Fruit fly (Drosophila melanogaster): ENCODE data around the gene Neos.

Neos gene

dm6 chr3L:7249167-7249566 lies 7.7 kb downstream of the Neos start, which contains the start of gene Cdc27:
TSS of gene Cdc27 (minus strand) at chr3L:7249340.
- TF ChIP-seq CG4404 (GFP tag; IDR thresholded peaks at IDR 0.05) (no peak), esg (GFP tag; conservative IDR thresholded peaks at IDR 0.05) (no peak), HmgD (GFP tag; optimal IDR thresholded peaks at IDR 0.05) (peak; percentile 59), vfl (GFP tag; optimal IDR thresholded peaks at IDR 0.05) (peak; percentile 24), Dad (GFP tag; optimal IDR thresholded peaks at IDR 0.05) (peak; percentile 24), ftz-f1 (GFP tag; optimal IDR thresholded peaks at IDR 0.05) (peak; percentile 47), CG14860 (GFP tag; IDR thresholded peaks at IDR 0.05; ENCODE audit: partially characterized antibody) (peak; percentile 74), CG33213 (GFP tag; optimal IDR thresholded peaks at IDR 0.05) (peak; percentile 30), CG4424 (GFP tag; optimal IDR thresholded peaks at IDR 0.05) (no peak), Sin3A (optimal IDR thresholded peaks at IDR 0.05) (peak; percentile 58), dimm (GFP tag; IDR thresholded peaks at IDR 0.05) (no peak), CG3838 (GFP tag; optimal IDR thresholded peaks at IDR 0.05) (peak; percentile 82), Ada2b (GFP tag; IDR thresholded peaks at IDR 0.05) (peak; percentile 43), CG15514 (GFP tag; optimal IDR thresholded peaks at IDR 0.05) (peak; percentile 60), Dip3 (GFP tag; optimal IDR thresholded peaks at IDR 0.05) (peak; percentile 14), unc-4 (GFP tag; IDR thresholded peaks at IDR 0.05; ENCODE audit: partially characterized antibody) (peak; percentile 85), dmrt11E (tag; optimal IDR thresholded peaks at IDR 0.05) (peak; percentile 38), Gsc (GFP tag; IDR thresholded peaks at IDR 0.05) (no peak), gem (tag; optimal IDR thresholded peaks at IDR 0.05) (peak; percentile 66), HLH54F (GFP tag; optimal IDR thresholded peaks at IDR 0.05) (peak; percentile 22), Stat92E (GFP tag; optimal IDR thresholded peaks at IDR 0.05) (peak in 1 of 3 experiments; percentile 50), Ets65A (GFP tag) (peak; percentile 70), CG2712 (tag; optimal IDR thresholded peaks at IDR 0.05) (peak; percentile 60), Tbp (GFP tag; optimal IDR thresholded peaks at IDR 0.05) (no peak), nom (GFP tag; optimal IDR thresholded peaks at IDR 0.05) (no peak), CG12155 (GFP tag; optimal IDR thresholded peaks at IDR 0.05) (peak; percentile 36), CG1603 (tag; optimal IDR thresholded peaks at IDR 0.05) (peak; percentile 78), CG1792 (GFP tag; optimal IDR thresholded peaks at IDR 0.05) (no peak), Xbp1 (GFP tag; optimal IDR thresholded peaks at IDR 0.05) (peak; percentile 33), CG18011 (GFP tag; optimal IDR thresholded peaks at IDR 0.05) (peak; percentile 68), CG17385 (GFP tag; optimal IDR thresholded peaks at IDR 0.05) (peak; percentile 15), bcd (GFP tag; optimal IDR thresholded peaks at IDR 0.05) (peak; percentile 42), Opbp (GFP tag; IDR thresholded peaks at IDR 0.05; ENCODE audit: partially characterized antibody) (peak; percentile 75), CG8388 (GFP tag; optimal IDR thresholded peaks at IDR 0.05) (no peak), onecut (GFP tag; IDR thresholded peaks at IDR 0.05) (peak; percentile 47), Dll (GFP tag; IDR thresholded peaks at IDR 0.05; ENCODE audit: partially characterized antibody) (peak; percentile 85), ro (GFP tag; IDR thresholded peaks at IDR 0.05) (no peak), CoRest (tag; optimal IDR thresholded peaks at IDR 0.05) (peak; percentile 62), lilli (GFP tag; optimal IDR thresholded peaks at IDR 0.05) (peak; percentile 48), eve (GFP tag; optimal IDR thresholded peaks at IDR 0.05) (no peak), Max (GFP tag; optimal IDR thresholded peaks at IDR 0.05) (peak; percentile 10), CG5953 (GFP tag; IDR thresholded peaks at IDR 0.05) (no peak), Usf (GFP tag; optimal IDR thresholded peaks at IDR 0.05) (no peak), CG6683 (GFP tag; optimal IDR thresholded peaks at IDR 0.05) (no peak), CG9797 (GFP tag; optimal IDR thresholded peaks at IDR 0.05) (peak; percentile 82), NK7.1 (GFP tag; optimal IDR thresholded peaks at IDR 0.05) (no peak), dpn (GFP tag; optimal IDR thresholded peaks at IDR 0.05) (peak; percentile 43 to 52), Sry-δ (GFP tag; optimal IDR thresholded peaks at IDR 0.05) (peak; percentile 74), Meics (GFP tag; optimal IDR thresholded peaks at IDR 0.05) (peak; percentile 50), CG3281 (GFP tag; optimal IDR thresholded peaks at IDR 0.05) (peak; percentile 1), gsb-n (tag; optimal IDR thresholded peaks at IDR 0.05) (peak; percentile 16)

All from whole organism, embryonic.